Fruit fly (Drosophila melanogaster) whole organism, wandering third instar larva: Measurements from ENCODE around the gene ND-B14.5A.

Source experiments
- CG32264 ChIP-seq: fragments of 200-800 bp; sonication (Bioruptor generic); optimal IDR thresholded peaks from 2 replicates; lab custom pipeline; 2016; ENCODE audit warnings: missing biosample characterization, missing genetic modification characterization
- CrebA ChIP-seq: fragments of 200-800 bp; sonication (Bioruptor generic); optimal IDR thresholded peaks from 2 replicates; lab custom pipeline; 2016; ENCODE audit warnings: missing biosample characterization, mild to moderate bottlenecking, missing genetic modification characterization, borderline replicate concordance
- Dfd ChIP-seq: fragments of >200 bp; optimal IDR thresholded peaks from 2 replicates; lab custom pipeline; 2017; ENCODE audit warnings: missing biosample characterization, missing genetic modification characterization
- Dif ChIP-seq: fragments of 200-275, 200-300 bp; sonication (Bioruptor generic); optimal IDR thresholded peaks from 2 replicates; lab custom pipeline; 2018; ENCODE audit warnings: missing biosample characterization, missing genetic modification characterization; ENCODE audit not compliant: partially characterized antibody
- GATAd ChIP-seq: sonication (Bioruptor generic); optimal IDR thresholded peaks from 2 replicates; lab custom pipeline; 2016; ENCODE audit warnings: missing biosample characterization, missing genetic modification characterization
- HLH106 ChIP-seq: fragments of 200-800 bp; optimal IDR thresholded peaks from 3 replicates; lab custom pipeline; 2019; ENCODE audit warnings: missing biosample characterization, mild to moderate bottlenecking, missing genetic modification characterization, moderate library complexity
- Hnf4 ChIP-seq: fragments of 200-800 bp; sonication (Bioruptor generic); optimal IDR thresholded peaks from 2 replicates; lab custom pipeline; 2016; ENCODE audit warnings: missing biosample characterization, mild to moderate bottlenecking, missing genetic modification characterization
- Hr78 ChIP-seq: fragments of >200 bp; optimal IDR thresholded peaks from 2 replicates; lab custom pipeline; 2017; ENCODE audit warnings: missing biosample characterization, missing genetic modification characterization
- Hr83 ChIP-seq: fragments of 200-300 bp; sonication (Bioruptor generic); optimal IDR thresholded peaks from 2 replicates; lab custom pipeline; 2016; ENCODE audit warnings: missing biosample characterization, mild to moderate bottlenecking, missing genetic modification characterization, moderate library complexity; ENCODE audit not compliant: poor library complexity, severe bottlenecking
- Jra ChIP-seq: sonication (Bioruptor generic); optimal IDR thresholded peaks from 2 replicates; lab custom pipeline; 2016; ENCODE audit warnings: missing biosample characterization, missing genetic modification characterization
- Mio ChIP-seq: sonication (Bioruptor generic); optimal IDR thresholded peaks from 2 replicates; lab custom pipeline; 2016; ENCODE audit warnings: missing biosample characterization, missing genetic modification characterization
- Myc ChIP-seq: fragments of >200 bp; optimal IDR thresholded peaks from 2 replicates; lab custom pipeline; 2017
- N ChIP-seq: fragments of >200 bp; optimal IDR thresholded peaks from 2 replicates; lab custom pipeline; 2018; ENCODE audit warnings: missing biosample characterization, missing external identifiers, missing genetic modification characterization
- OdsH ChIP-seq: fragments of 200-800 bp; sonication (Bioruptor generic); optimal IDR thresholded peaks from 2 replicates; lab custom pipeline; 2016; ENCODE audit warnings: missing biosample characterization, mild to moderate bottlenecking, missing genetic modification characterization
- Sp1 ChIP-seq: fragments of 200-800 bp; sonication (Bioruptor generic); optimal IDR thresholded peaks from 3 replicates; lab custom pipeline; 2019; ENCODE audit warnings: missing biosample characterization, mild to moderate bottlenecking, missing genetic modification characterization, moderate library complexity
- Vsx2 ChIP-seq: fragments of 200-300, 225-300 bp; sonication (Bioruptor generic); optimal IDR thresholded peaks from 2 replicates; lab custom pipeline; 2018; ENCODE audit warnings: missing biosample characterization, missing genetic modification characterization; ENCODE audit not compliant: partially characterized antibody
- dl ChIP-seq, 2 experiments: fragments of 175-275, 200-275 bp in 1 of 2; fragments of 200-275 bp in 1 of 2; sonication (Bioruptor generic); optimal IDR thresholded peaks; lab custom pipeline; 2018; ENCODE audit warnings: mild to moderate bottlenecking in 2 of 2, missing biosample characterization in 2 of 2, missing genetic modification characterization in 2 of 2, moderate library complexity in 2 of 2; ENCODE audit not compliant: partially characterized antibody in 2 of 2, insufficient read depth in 1 of 2
- dmrt93B ChIP-seq: fragments of 200-800 bp; sonication (Bioruptor generic); optimal IDR thresholded peaks from 2 replicates; lab custom pipeline; 2018; ENCODE audit warnings: missing biosample characterization, mild to moderate bottlenecking, missing genetic modification characterization
- dsf ChIP-seq: sonication (Bioruptor generic); optimal IDR thresholded peaks from 2 replicates; lab custom pipeline; 2016; ENCODE audit warnings: missing biosample characterization, missing genetic modification characterization, borderline replicate concordance
- fru ChIP-seq: fragments of 200-800 bp; sonication (Bioruptor generic); optimal IDR thresholded peaks from 3 replicates; lab custom pipeline; 2016; ENCODE audit warnings: missing biosample characterization, mild to moderate bottlenecking, missing genetic modification characterization
- h ChIP-seq: fragments of 200-800 bp; sonication (Bioruptor generic); optimal IDR thresholded peaks from 3 replicates; lab custom pipeline; 2016; ENCODE audit warnings: missing biosample characterization, mild to moderate bottlenecking, missing genetic modification characterization
- jim ChIP-seq: fragments of 175-275, 200-325 bp; sonication (Bioruptor generic); optimal IDR thresholded peaks from 2 replicates; lab custom pipeline; 2016; ENCODE audit warnings: missing biosample characterization, mild to moderate bottlenecking, missing genetic modification characterization
- lola ChIP-seq: fragments of >200 bp; optimal IDR thresholded peaks from 2 replicates; lab custom pipeline; 2017; ENCODE audit warnings: missing biosample characterization, missing genetic modification characterization
- pan ChIP-seq: fragments of >200 bp; optimal IDR thresholded peaks from 2 replicates; lab custom pipeline; 2017
- psq ChIP-seq: fragments of 200-800 bp; sonication (Bioruptor generic); optimal IDR thresholded peaks from 3 replicates; lab custom pipeline; 2017; ENCODE audit warnings: missing biosample characterization, mild to moderate bottlenecking, missing genetic modification characterization, moderate library complexity
- rgr ChIP-seq: fragments of 200-800 bp; sonication (Bioruptor generic); optimal IDR thresholded peaks from 3 replicates; lab custom pipeline; 2016; ENCODE audit warnings: missing biosample characterization, mild to moderate bottlenecking, missing genetic modification characterization
- sage ChIP-seq: fragments of 200-800 bp; sonication (Bioruptor generic); optimal IDR thresholded peaks from 2 replicates; lab custom pipeline; 2016; ENCODE audit warnings: missing biosample characterization, mild to moderate bottlenecking, missing genetic modification characterization
- sv ChIP-seq: fragments of 200-800 bp; sonication (Bioruptor generic); optimal IDR thresholded peaks from 3 replicates; lab custom pipeline; 2016; ENCODE audit warnings: missing biosample characterization, missing genetic modification characterization
- tai ChIP-seq: sonication (Bioruptor generic); optimal IDR thresholded peaks from 2 replicates; lab custom pipeline; 2016; ENCODE audit warnings: missing biosample characterization, missing genetic modification characterization
- usp ChIP-seq: fragments of >200 bp; optimal IDR thresholded peaks from 2 replicates; lab custom pipeline; 2017; ENCODE audit warnings: missing biosample characterization, missing genetic modification characterization
- woc ChIP-seq: sonication (Bioruptor generic); optimal IDR thresholded peaks from 2 replicates; lab custom pipeline; 2016; ENCODE audit warnings: missing biosample characterization, mild to moderate bottlenecking, missing genetic modification characterization

Gene ND-B14.5A

dm6 chrX:2213759-2214406 lies 41.6 kb downstream of the ND-B14.5A start, which contains the start of gene SmydA-8:
SmydA-8 (minus strand) TSS chrX:2213809.
- TF ChIP-seq h (GFP tag; lab: Kevin White, UChicago), result no peak
- TF ChIP-seq dl (GFP tag; optimal IDR thresholded peaks at IDR 0.05; lab: Kevin White, UChicago; ENCODE audit: insufficient read depth in 1 of 2, partially characterized antibody in 2 of 2), result no peak
- TF ChIP-seq fru (GFP tag; lab: Kevin White, UChicago), result no peak
- no peak for TF ChIP-seq Mio (GFP tag; lab: Kevin White, UChicago)
- TF ChIP-seq sage (GFP tag; lab: Kevin White, UChicago), result no peak
- no peak for TF ChIP-seq dmrt93B (GFP tag; lab: Kevin White, UChicago)
- no peak for TF ChIP-seq CrebA (GFP tag; lab: Kevin White, UChicago)
- no peak for TF ChIP-seq Hnf4
- no peak for TF ChIP-seq Dif (GFP tag; lab: Kevin White, UChicago)
- no peak for TF ChIP-seq GATAd
- no peak for TF ChIP-seq Hr83 (GFP tag; lab: Kevin White, UChicago)
- no peak for TF ChIP-seq Myc (lab: Kevin White, UChicago)
- TF ChIP-seq Hr78, result no peak

- TF ChIP-seq sv (GFP tag; lab: Kevin White, UChicago) (no peak), usp (GFP tag; lab: Kevin White, UChicago) (no peak), OdsH (GFP tag; lab: Kevin White, UChicago) (no peak), pan (lab: Kevin White, UChicago) (no peak), Dfd (no peak), psq (no peak), dmrt93B (GFP tag; lab: Kevin White, UChicago) (no peak), Myc (lab: Kevin White, UChicago) (no peak), rgr (GFP tag; lab: Kevin White, UChicago) (no peak), N (no peak), Vsx2 (GFP tag; lab: Kevin White, UChicago) (no peak), Mio (GFP tag; lab: Kevin White, UChicago) (no peak), Dif (GFP tag; lab: Kevin White, UChicago) (no peak), HLH106 (tag; lab: Kevin White, UChicago) (no peak), Hnf4 (no peak), CG32264 (GFP tag; lab: Kevin White, UChicago) (no peak), dsf (GFP tag; lab: Kevin White, UChicago) (no peak)
- TF ChIP-seq, all 38 proteins: peak for 0
Measured at dm6 chrX:2218455-2218854, 46.1 kb downstream of the ND-B14.5A start.

- no peak for TF ChIP-seq Sp1 (GFP tag; lab: Kevin White, UChicago)
- no peak for TF ChIP-seq h (GFP tag; lab: Kevin White, UChicago)
- no peak for TF ChIP-seq jim (GFP tag; lab: Kevin White, UChicago)
- TF ChIP-seq sage (GFP tag; lab: Kevin White, UChicago), result no peak
- TF ChIP-seq dmrt93B (GFP tag; lab: Kevin White, UChicago), result no peak
- no peak for TF ChIP-seq dl (GFP tag; optimal IDR thresholded peaks at IDR 0.05; lab: Kevin White, UChicago; ENCODE audit: insufficient read depth in 1 of 2, partially characterized antibody in 2 of 2)
- TF ChIP-seq Jra, result no peak
- no peak for TF ChIP-seq Dif (GFP tag; lab: Kevin White, UChicago)
- no peak for TF ChIP-seq lola
- TF ChIP-seq tai (GFP tag; lab: Kevin White, UChicago), result no peak
- no peak for TF ChIP-seq dsf (GFP tag; lab: Kevin White, UChicago)
- no peak for TF ChIP-seq Vsx2 (GFP tag; lab: Kevin White, UChicago)
- TF ChIP-seq woc, result no peak
- TF ChIP-seq OdsH (GFP tag; lab: Kevin White, UChicago), result no peak
- no peak for TF ChIP-seq Hnf4
- no peak for TF ChIP-seq Myc (lab: Kevin White, UChicago)
Measured at dm6 chrX:2219246-2219645, 46.9 kb downstream of the ND-B14.5A start.

- no peak for TF ChIP-seq Mio (GFP tag; lab: Kevin White, UChicago)
- no peak for TF ChIP-seq sv (GFP tag; lab: Kevin White, UChicago)
- TF ChIP-seq CG32264 (GFP tag; lab: Kevin White, UChicago), result no peak
- TF ChIP-seq, all 38 proteins: peak for 0
Measured at dm6 chrX:2219899-2220298, 47.6 kb downstream of the ND-B14.5A start.
